Worm (Caenorhabditis elegans) whole organism, L3 larva: ENCODE data around the gene F35H8.2.

Experiments
- aly-2 ChIP-seq: fragments of 150-350 bp; optimal IDR thresholded peaks from 2 replicates; lab custom pipeline; 2014; ENCODE audit warnings: missing biosample characterization, missing genetic modification characterization
- ama-1 ChIP-seq: fragments of 150-350 bp; optimal IDR thresholded peaks from 2 replicates; lab custom pipeline; 2018
- lin-15B ChIP-seq: fragments of 150-350 bp; optimal IDR thresholded peaks from 2 replicates; lab custom pipeline; 2014; ENCODE audit warnings: missing biosample characterization, missing genetic modification characterization
- lin-39 ChIP-seq: fragments of 150-350 bp; optimal IDR thresholded peaks from 2 replicates; lab custom pipeline; 2018; ENCODE audit warnings: missing biosample characterization, missing genetic modification reagents, missing genetic modification characterization
- nhr-237 ChIP-seq: fragments of 150-350 bp; optimal IDR thresholded peaks from 2 replicates; lab custom pipeline; 2014; ENCODE audit warnings: missing biosample characterization, missing genetic modification characterization
- nhr-25 ChIP-seq: sonication (generic microtip); optimal IDR thresholded peaks from 2 replicates; lab custom pipeline; 2017; ENCODE audit warnings: missing biosample characterization, missing genetic modification characterization
- skn-1 ChIP-seq: fragments of 150-350 bp; optimal IDR thresholded peaks from 2 replicates; lab custom pipeline; 2014; ENCODE audit warnings: missing biosample characterization, missing genetic modification characterization
- snpc-4 ChIP-seq: fragments of 150-350 bp; optimal IDR thresholded peaks from 2 replicates; lab custom pipeline; 2014; ENCODE audit warnings: missing biosample characterization, missing genetic modification characterization
- tbx-2 ChIP-seq: sonication (generic microtip); optimal IDR thresholded peaks from 2 replicates; lab custom pipeline; 2016; ENCODE audit warnings: mild to moderate bottlenecking, missing genetic modification characterization, missing compliant biosample characterization
- unc-62 ChIP-seq: fragments of 150-350 bp; sonication (generic microtip); optimal IDR thresholded peaks from 4 replicates; lab custom pipeline; 2014; ENCODE audit warnings: missing biosample characterization, missing genetic modification reagents, missing genetic modification characterization
- ztf-11 ChIP-seq: fragments of 150-350 bp; optimal IDR thresholded peaks from 2 replicates; lab custom pipeline; 2014; ENCODE audit warnings: missing biosample characterization, missing genetic modification characterization
- ztf-4 ChIP-seq: fragments of 150-350 bp; optimal IDR thresholded peaks from 2 replicates; lab custom pipeline; 2014; ENCODE audit warnings: missing biosample characterization, missing genetic modification characterization

DNA sequence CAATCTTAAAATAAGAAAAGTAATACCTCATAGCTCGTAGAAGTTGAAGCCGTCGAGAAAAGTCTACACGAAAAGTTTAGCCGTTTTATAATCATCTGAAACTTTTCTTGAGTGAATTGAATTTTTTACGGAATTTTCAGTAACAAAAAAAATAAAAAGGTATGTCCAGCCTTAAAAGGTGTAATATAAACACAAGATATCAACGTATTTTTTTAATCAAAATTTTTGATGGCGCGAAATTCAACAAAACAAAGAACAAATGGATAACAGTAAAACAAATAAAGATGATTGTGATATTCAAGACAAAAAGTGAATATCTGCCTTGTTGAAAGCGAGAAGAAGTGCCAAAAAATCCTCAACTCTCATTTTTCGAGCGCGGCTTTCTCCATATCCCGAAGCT lies 34.4 kb downstream of the F35H8.2 start, which contains the start of gene eral-1:
- no peak for TF ChIP-seq lin-39 (tag; lab: Kevin White, UChicago)
- TF ChIP-seq unc-62 (GFP tag; lab: Kevin White, UChicago), result no peak
- TF ChIP-seq aly-2 (tag; lab: Kevin White, UChicago), result no peak
- no peak for TF ChIP-seq nhr-237 (tag; lab: Kevin White, UChicago)
- no peak for TF ChIP-seq lin-15B
- TF ChIP-seq ztf-4 (tag; lab: Kevin White, UChicago), result no peak
- TF ChIP-seq snpc-4 (tag; lab: Kevin White, UChicago), result no peak
- no peak for TF ChIP-seq ztf-11 (tag; lab: Kevin White, UChicago)
- no peak for TF ChIP-seq nhr-25 (tag; lab: Kevin White, UChicago)
- TF ChIP-seq ama-1 (lab: Kevin White, UChicago), result no peak
- no peak for TF ChIP-seq skn-1
- no peak for TF ChIP-seq tbx-2 (tag; lab: Kevin White, UChicago)
